Worm (Caenorhabditis elegans): Measurements from ENCODE around the gene cpg-19.
A peak's percentile ranks its signal among the peaks of the same experiment; 100 is the strongest.

DNA sequence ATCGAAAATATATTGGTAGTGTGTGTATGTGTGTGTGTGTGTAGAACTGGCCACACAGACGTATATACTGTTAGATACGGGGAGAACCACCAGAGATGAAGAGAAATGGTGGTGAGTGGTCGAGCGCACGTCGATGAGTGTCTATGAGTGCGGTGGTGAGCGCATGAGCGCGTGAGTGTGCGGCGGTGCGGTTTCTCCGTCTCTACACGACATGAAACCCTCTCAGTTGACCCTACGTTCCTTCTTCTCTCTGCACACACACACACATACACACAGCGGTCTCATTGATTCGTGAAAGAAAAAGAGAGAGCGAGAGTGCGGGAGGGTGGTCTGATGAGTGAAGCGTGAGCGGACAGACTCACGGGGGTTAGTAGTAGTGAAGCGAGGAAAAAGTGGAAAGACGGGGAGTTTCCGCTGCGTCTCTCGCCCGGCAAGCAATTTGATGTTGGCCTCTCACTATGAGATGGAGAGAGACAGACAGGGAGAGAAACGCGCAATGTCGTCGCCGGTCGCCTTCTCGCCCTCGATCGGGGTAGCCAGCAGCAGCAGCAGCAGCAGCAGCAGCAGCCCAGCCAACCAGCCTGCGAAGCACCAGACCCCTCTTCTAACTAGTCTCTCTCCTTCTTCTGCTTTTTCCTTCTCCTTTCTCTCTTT lies 9.2 kb upstream of the cpg-19 start:
- TF ChIP-seq flt-1 (GFP tag; IDR thresholded peaks at IDR 0.05): peak; percentile 38
- 0 out of 2 replicates have a peak, but pooled peaks have one; percentile 30 for TF ChIP-seq tbx-11 (GFP tag; IDR thresholded peaks at IDR 0.05)
- no peak for TF ChIP-seq ama-1 (optimal IDR thresholded peaks at IDR 0.05)
- peak; percentile 55 for TF ChIP-seq aly-1 (tag; optimal IDR thresholded peaks at IDR 0.05)
- TF ChIP-seq ceh-13 (GFP tag; optimal IDR thresholded peaks at IDR 0.05): no peak
- TF ChIP-seq pes-1 (GFP tag; IDR thresholded peaks at IDR 0.05): no peak
- peak; percentile 19; the same call in 1 of the 2 replicates for TF ChIP-seq tbx-37 (GFP tag; conservative IDR thresholded peaks at IDR 0.05)
- peak; percentile 41 for TF ChIP-seq ceh-36 (tag; optimal IDR thresholded peaks at IDR 0.05)
- TF ChIP-seq tra-4 (tag; optimal IDR thresholded peaks at IDR 0.05): peak; percentile 17
- TF ChIP-seq scrt-1 (GFP tag; IDR thresholded peaks at IDR 0.05): peak; percentile 69
- TF ChIP-seq hnd-1 (tag; optimal IDR thresholded peaks at IDR 0.05): no peak
- TF ChIP-seq ets-7 (tag; optimal IDR thresholded peaks at IDR 0.05): peak; percentile 29

Measured in whole organism, early embryonic.